Worm (Caenorhabditis elegans) whole organism, young adult: ENCODE measurements around the gene nhr-290.

ENCODE experiments used
- B0019.2 ChIP-seq: fragments of 200-800 bp; sonication (Bioruptor generic); conservative IDR thresholded peaks from 2 replicates; pipeline ENCODE4 v1.3.6; 2022; ENCODE audit warnings: missing genetic modification reagents, missing genetic modification characterization, missing compliant biosample characterization
- ama-1 ChIP-seq, 3 experiments: fragments of 150-350 bp in 1 of 3; sonication (generic microtip) in 2 of 3; optimal IDR thresholded peaks; 2 replicates each; lab custom pipeline; 2014 to 2018; ENCODE audit warnings: missing biosample characterization in 2 of 3, missing genetic modification characterization in 2 of 3, missing genetic modification reagents in 2 of 3
- efl-1 ChIP-seq: fragments of 150-350 bp; optimal IDR thresholded peaks from 2 replicates; lab custom pipeline; 2014; ENCODE audit warnings: missing biosample characterization, missing genetic modification reagents, missing genetic modification characterization
- snpc-4 ChIP-seq, 5 experiments: fragments of 150-350 bp in 1 of 5; sonication (generic microtip) in 4 of 5; optimal IDR thresholded peaks; 2 replicates each; lab custom pipeline; 2014 to 2018; ENCODE audit warnings: missing genetic modification characterization in 5 of 5, missing biosample characterization in 3 of 5, antibody characterized with exemption in 2 of 5, mild to moderate bottlenecking in 2 of 5, missing compliant biosample characterization in 2 of 5, missing genotype in 2 of 5, moderate library complexity in 2 of 5, missing genetic modification reagents in 1 of 5

ce11 chrV:2623765-2624164, 49.8 kb downstream of the nhr-290 start:
- TF ChIP-seq B0019.2 (GFP tag; lab: Robert Waterston, UW): no peak
- no peak for TF ChIP-seq efl-1 (GFP tag; lab: Kevin White, UChicago)
- no peak for TF ChIP-seq ama-1 (optimal IDR thresholded peaks at IDR 0.05; lab: Kevin White, UChicago)
- no peak for TF ChIP-seq ama-1 (GFP tag; optimal IDR thresholded peaks at IDR 0.05; lab: Kevin White, UChicago)
- no peak for TF ChIP-seq snpc-4 (GFP tag; optimal IDR thresholded peaks at IDR 0.05; lab: Kevin White, UChicago)
- no peak for TF ChIP-seq snpc-4 (tag; optimal IDR thresholded peaks at IDR 0.05; lab: Kevin White, UChicago)
